Worm (Caenorhabditis elegans): ENCODE measurements around the gene adal-1.

ce11 chrII:6870803-6871202 lies 22.6 kb downstream of the adal-1 start, which contains the start of gene clhm-1:
- TF ChIP-seq drap-1 (GFP tag; optimal IDR thresholded peaks at IDR 0.05) (no peak), mls-2 (tag; optimal IDR thresholded peaks at IDR 0.05) (no peak), blmp-1 (tag; optimal IDR thresholded peaks at IDR 0.05) (no peak), snpc-4 (tag; optimal IDR thresholded peaks at IDR 0.05) (no peak), unc-39 (tag; optimal IDR thresholded peaks at IDR 0.05) (no peak), nhr-76 (tag; optimal IDR thresholded peaks at IDR 0.05) (no peak), elt-3 (tag; optimal IDR thresholded peaks at IDR 0.05) (no peak), elt-1 (tag; optimal IDR thresholded peaks at IDR 0.05; ENCODE audit: borderline replicate concordance, insufficient read depth) (no peak), mab-5 (tag; optimal IDR thresholded peaks at IDR 0.05) (no peak)

Data from whole organism, mixed stage, embryonic.